Worm (Caenorhabditis elegans) whole organism, L1 larva: ENCODE measurements around the gene ccdc-47.

Source experiments
- aly-2 ChIP-seq: fragments of 150-350 bp; optimal IDR thresholded peaks from 2 replicates; lab custom pipeline; 2014; ENCODE audit warnings: missing biosample characterization, missing genetic modification characterization
- blmp-1 ChIP-seq: fragments of 150-350 bp; optimal IDR thresholded peaks from 2 replicates; lab custom pipeline; 2014; ENCODE audit warnings: missing biosample characterization, missing genetic modification characterization
- ceh-63 ChIP-seq: fragments of 200-800 bp; sonication (Bioruptor generic); optimal IDR thresholded peaks from 2 replicates; lab custom pipeline; 2018; ENCODE audit warnings: mild to moderate bottlenecking, missing genetic modification characterization, missing compliant biosample characterization
- dpl-1 ChIP-seq, 3 experiments: fragments of 150-350 bp in 2 of 3; sonication (generic microtip) in 1 of 3; optimal IDR thresholded peaks; 2 replicates each; lab custom pipeline; 2014 to 2017; ENCODE audit warnings: missing biosample characterization in 3 of 3, missing genetic modification characterization in 3 of 3, missing genetic modification reagents in 3 of 3
- dsc-1 ChIP-seq: sonication (generic microtip); optimal IDR thresholded peaks from 2 replicates; lab custom pipeline; 2016; ENCODE audit warnings: mild to moderate bottlenecking, missing genetic modification characterization, missing compliant biosample characterization
- lin-13 ChIP-seq: fragments of 150-350 bp; optimal IDR thresholded peaks from 2 replicates; lab custom pipeline; 2014; ENCODE audit warnings: missing biosample characterization, missing genetic modification reagents, missing genetic modification characterization
- lin-39 ChIP-seq: fragments of 150-350 bp; optimal IDR thresholded peaks from 2 replicates; lab custom pipeline; 2014; ENCODE audit warnings: missing biosample characterization, missing genetic modification reagents, missing genetic modification characterization
- mab-9 ChIP-seq: fragments of 200-800 bp; sonication (Bioruptor generic); IDR thresholded peaks from 2 replicates; pipeline ENCODE4 v1.3.6; 2022; ENCODE audit warnings: missing genetic modification reagents, missing genetic modification characterization, missing compliant biosample characterization
- mdl-1 ChIP-seq, 2 experiments: fragments of 150-350 bp; optimal IDR thresholded peaks; 2 replicates each; lab custom pipeline; 2014 to 2017; ENCODE audit warnings: missing biosample characterization in 2 of 2, missing genetic modification characterization in 2 of 2, inconsistent platforms in 1 of 2
- unc-86 ChIP-seq: sonication (generic microtip); optimal IDR thresholded peaks from 2 replicates; lab custom pipeline; 2016; ENCODE audit warnings: missing genetic modification characterization, missing compliant biosample characterization

DNA sequence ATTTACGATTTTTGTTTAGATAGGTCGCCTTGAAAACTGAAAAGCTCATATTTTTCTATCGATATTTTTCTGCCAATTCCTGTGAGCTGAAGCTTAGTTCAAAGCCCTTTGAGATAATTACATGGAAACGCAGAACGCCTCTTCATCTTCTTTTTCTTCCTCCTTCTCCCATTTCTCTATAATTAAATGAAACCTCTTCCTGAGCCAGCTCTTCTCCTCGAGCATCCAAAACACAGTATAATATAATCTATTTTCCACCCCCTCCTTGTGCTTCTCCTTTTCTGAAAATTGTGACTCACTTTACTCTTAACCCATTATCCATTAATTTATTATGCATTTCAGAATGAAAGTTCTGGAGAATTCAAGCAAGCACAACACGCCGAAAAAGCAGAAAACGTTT, 39.5 kb downstream of the ccdc-47 start, which contains the start of gene F37A8.5:
- TF ChIP-seq blmp-1 (tag; lab: Kevin White, UChicago) (no peak), aly-2 (no peak), dsc-1 (tag; lab: Kevin White, UChicago) (no peak), dpl-1 (GFP tag; optimal IDR thresholded peaks at IDR 0.05; lab: Kevin White, UChicago) (no peak), mdl-1 (tag; optimal IDR thresholded peaks at IDR 0.05; lab: Kevin White, UChicago) (no peak), mab-9 (no peak), lin-13 (GFP tag; lab: Kevin White, UChicago) (no peak), lin-39 (tag; lab: Kevin White, UChicago) (no peak), unc-86 (tag; lab: Kevin White, UChicago) (no peak), ceh-63 (GFP tag; lab: Kevin White, UChicago) (no peak)
